Worm (Caenorhabditis elegans): Measurements from ENCODE around the gene C14A6.12.

Gene C14A6.12

DNA sequence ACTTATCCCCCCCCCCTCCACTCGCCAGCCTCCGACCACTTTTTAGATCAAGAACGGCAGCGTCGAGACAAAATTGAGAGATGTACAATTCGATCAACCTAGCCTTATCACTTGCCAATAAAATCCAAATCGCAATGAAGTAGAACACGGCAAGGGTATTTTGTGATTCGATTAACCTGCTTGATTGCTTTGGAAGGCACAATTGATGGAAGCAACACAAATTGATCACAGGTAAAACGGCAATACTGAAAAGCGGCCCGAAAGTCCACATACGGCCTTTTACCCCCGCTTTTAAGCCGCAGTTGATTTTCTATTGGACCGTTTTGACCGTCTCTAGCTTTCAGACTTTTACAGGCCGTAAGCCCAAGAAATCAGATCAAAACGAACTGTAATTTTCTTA lies 25.9 kb upstream of the C14A6.12 start, which contains the start of gene clec-245:
clec-245 (minus strand) TSS at position 101 of the 400 bp plus-strand sequence.
- TF ChIP-seq ceh-19 (GFP tag; optimal IDR thresholded peaks at IDR 0.05) (no peak), madf-2 (tag; optimal IDR thresholded peaks at IDR 0.05) (no peak)

DNA sequence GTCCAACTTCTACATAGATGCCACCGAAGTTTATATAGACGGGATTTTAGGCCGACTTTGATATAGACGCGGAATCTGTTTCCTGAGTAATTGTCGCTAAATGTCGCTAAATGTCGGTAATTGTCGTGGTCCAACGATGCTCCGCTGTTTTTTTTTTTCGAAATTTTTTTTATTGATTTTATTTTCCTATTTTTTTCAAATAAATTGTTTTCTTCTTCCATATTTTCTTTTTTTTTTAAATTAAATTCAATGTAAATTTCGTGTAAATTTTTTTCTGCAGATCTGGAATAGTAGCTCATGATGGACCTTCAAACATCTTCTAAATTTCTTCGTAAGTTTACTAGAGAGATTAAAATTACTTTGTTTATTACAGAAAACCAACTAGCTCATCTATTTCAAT lies 22.4 kb upstream of the C14A6.12 start, which contains the start of gene C31G12.3:
C31G12.3 (plus strand) TSS at position 301 of the 400 bp plus-strand sequence.
- TF ChIP-seq elt-2 (tag; optimal IDR thresholded peaks at IDR 0.05) (no peak), eyg-1 (tag; optimal IDR thresholded peaks at IDR 0.05) (no peak), ref-2 (tag; optimal IDR thresholded peaks at IDR 0.05) (no peak)

ce11 chrV:18179663-18180062 lies 17.2 kb upstream of the C14A6.12 start, which contains the start of gene C31G12.1:
TSS of gene C31G12.1 (plus strand) at chrV:18179963.
- TF ChIP-seq dve-1 (tag; optimal IDR thresholded peaks at IDR 0.05) (no peak), pat-9 (tag; optimal IDR thresholded peaks at IDR 0.05) (no peak), pax-1 (tag; optimal IDR thresholded peaks at IDR 0.05) (no peak), ceh-19 (GFP tag; optimal IDR thresholded peaks at IDR 0.05) (no peak), pha-2 (tag; optimal IDR thresholded peaks at IDR 0.05) (no peak)

- TF ChIP-seq hlh-8 (tag; optimal IDR thresholded peaks at IDR 0.05), result no peak
- TF ChIP-seq sox-2 (GFP tag; IDR thresholded peaks at IDR 0.05), result no peak
- TF ChIP-seq unc-55 (GFP tag; optimal IDR thresholded peaks at IDR 0.05), result no peak
- no peak for TF ChIP-seq tbx-2 (tag; optimal IDR thresholded peaks at IDR 0.05)
- TF ChIP-seq fkh-10 (GFP tag; optimal IDR thresholded peaks at IDR 0.05), result no peak
- TF ChIP-seq ceh-22 (tag; optimal IDR thresholded peaks at IDR 0.05), result no peak
- no peak for TF ChIP-seq nfya-1 (tag; optimal IDR thresholded peaks at IDR 0.05)
- no peak for TF ChIP-seq C08G9.2 (tag; optimal IDR thresholded peaks at IDR 0.05)
- TF ChIP-seq ceh-31 (tag; optimal IDR thresholded peaks at IDR 0.05), result no peak
- TF ChIP-seq unc-86 (tag; optimal IDR thresholded peaks at IDR 0.05), result no peak
- no peak for TF ChIP-seq hlh-30 (tag; optimal IDR thresholded peaks at IDR 0.05; ENCODE audit: insufficient read depth)
Measured at ce11 chrV:18178659-18179058, 16.2 kb upstream of the C14A6.12 start, which contains the start of gene C31G12.4. TSS of gene C31G12.4 (minus strand) at chrV:18178759.

DNA sequence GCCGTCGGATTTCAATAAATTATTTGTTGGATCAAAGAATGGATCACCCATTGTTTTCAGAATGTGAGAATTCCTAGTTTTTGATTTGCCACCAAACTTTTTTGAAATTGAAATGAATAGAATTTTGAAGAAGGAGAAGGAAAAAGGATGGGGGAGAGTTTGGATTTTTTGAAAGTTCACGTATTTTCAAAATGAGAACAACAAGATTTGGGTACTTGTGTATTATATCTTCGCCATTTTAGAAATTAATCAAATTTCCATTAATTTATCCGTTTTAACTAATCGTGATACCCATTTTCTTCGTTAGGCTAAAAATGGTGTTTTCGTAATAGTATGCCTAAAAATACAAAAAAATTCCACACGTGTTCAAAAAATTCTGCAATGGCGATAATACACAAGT lies 9.1 kb upstream of the C14A6.12 start, which contains the start of gene C14A6.8:
C14A6.8 (minus strand) TSS at position 101 of the 400 bp plus-strand sequence.
- TF ChIP-seq ceh-31 (tag; optimal IDR thresholded peaks at IDR 0.05) (no peak), rnt-1 (tag; optimal IDR thresholded peaks at IDR 0.05) (no peak), ttx-3 (tag; optimal IDR thresholded peaks at IDR 0.05) (no peak), lim-6 (tag; optimal IDR thresholded peaks at IDR 0.05) (no peak), ceh-9 (tag; optimal IDR thresholded peaks at IDR 0.05) (no peak), unc-3 (GFP tag; conservative IDR thresholded peaks at IDR 0.05) (no peak), unc-3 (tag; optimal IDR thresholded peaks at IDR 0.05) (no peak), odd-2 (tag; optimal IDR thresholded peaks at IDR 0.05) (no peak), ama-1 (optimal IDR thresholded peaks at IDR 0.05) (no peak), ref-2 (tag; optimal IDR thresholded peaks at IDR 0.05) (no peak), ets-4 (tag; optimal IDR thresholded peaks at IDR 0.05) (no peak), hlh-15 (tag; optimal IDR thresholded peaks at IDR 0.05) (no peak), fkh-6 (tag; optimal IDR thresholded peaks at IDR 0.05) (no peak), ztf-16 (tag; optimal IDR thresholded peaks at IDR 0.05) (no peak), npax-4 (tag; optimal IDR thresholded peaks at IDR 0.05) (no peak), gmeb-2 (tag; optimal IDR thresholded peaks at IDR 0.05) (no peak), nfya-1 (tag; optimal IDR thresholded peaks at IDR 0.05) (no peak), unc-86 (tag; optimal IDR thresholded peaks at IDR 0.05) (no peak), pax-1 (tag; optimal IDR thresholded peaks at IDR 0.05) (no peak), ceh-19 (GFP tag; optimal IDR thresholded peaks at IDR 0.05) (no peak), pqm-1 (tag; optimal IDR thresholded peaks at IDR 0.05) (no peak)
